Worm (Caenorhabditis elegans) whole organism, L4/young adult: ENCODE data around the gene D2062.5.
"Not testable (repeated sequence)": the region's sequence is repeated elsewhere in the genome, so short reads cannot be mapped to it uniquely, and the experiment has no call there.

ENCODE experiments used
- W03F9.2 ChIP-seq: fragments of 150-350 bp; optimal IDR thresholded peaks from 2 replicates; lab custom pipeline; 2014; ENCODE audit warnings: missing biosample characterization, missing genetic modification characterization
- dao-5 ChIP-seq: sonication (generic microtip); optimal IDR thresholded peaks from 2 replicates; lab custom pipeline; 2016; ENCODE audit warnings: missing genotype, missing genetic modification characterization, moderate library complexity, missing compliant biosample characterization
- him-1 ChIP-seq: sonication (generic microtip); optimal IDR thresholded peaks from 2 replicates; lab custom pipeline; 2016; ENCODE audit warnings: missing genotype, missing genetic modification reagents, missing genetic modification characterization, missing compliant biosample characterization

The D2062.5 gene

ce11 chrII:2622480-2622879, at the start of gene D2062.5:
D2062.5 (plus strand) TSS chrII:2622780.
- TF ChIP-seq him-1 (no peak), W03F9.2 (no peak), dao-5 (tag; lab: Kevin White, UChicago) (no peak)

ce11 chrII:2578216-2578615, 44.4 kb upstream of the D2062.5 start:
- TF ChIP-seq dao-5 (tag; lab: Kevin White, UChicago), result no peak

ce11 chrII:2583044-2583443, 39.5 kb upstream of the D2062.5 start, which contains the start of gene sri-74:
sri-74 (minus strand) TSS chrII:2583144.
- TF ChIP-seq W03F9.2 (no peak), him-1 (no peak), dao-5 (tag; lab: Kevin White, UChicago) (no peak)

- TF ChIP-seq W03F9.2 (no peak), dao-5 (tag; lab: Kevin White, UChicago) (no peak), him-1 (no peak)
Measured at ce11 chrII:2585493-2585892, 37.1 kb upstream of the D2062.5 start, which contains the start of gene sri-36. sri-36 (minus strand) TSS chrII:2585593.

ce11 chrII:2586861-2587554, 35.6 kb upstream of the D2062.5 start, which contains the start of the genes F33H12.7 and sri-39:
F33H12.7 (minus strand) TSS chrII:2586911.
sri-39 (plus strand) TSS chrII:2587504.
- TF ChIP-seq dao-5 (tag; lab: Kevin White, UChicago) (no peak), W03F9.2 (no peak)

- TF ChIP-seq dao-5 (tag; lab: Kevin White, UChicago); him-1; W03F9.2: not testable (repeated sequence)
Measured at ce11 chrII:2600176-2600575, 22.4 kb upstream of the D2062.5 start, which contains the start of gene F33H12.1. F33H12.1 (plus strand) TSS chrII:2600476.

ce11 chrII:2600931-2601330, 21.6 kb upstream of the D2062.5 start:
- no peak for TF ChIP-seq dao-5 (tag; lab: Kevin White, UChicago)
- no peak for TF ChIP-seq W03F9.2
- no peak for TF ChIP-seq him-1

ce11 chrII:2605319-2605718, 17.3 kb upstream of the D2062.5 start, which contains the start of gene sri-77:
sri-77 (minus strand) TSS chrII:2605419.
- TF ChIP-seq dao-5 (tag; lab: Kevin White, UChicago), result no peak
- no peak for TF ChIP-seq him-1
- TF ChIP-seq W03F9.2, result no peak

- TF ChIP-seq him-1 (no peak), dao-5 (tag; lab: Kevin White, UChicago) (no peak), W03F9.2 (no peak)
Measured at ce11 chrII:2610202-2610912, 12.2 kb upstream of the D2062.5 start, which contains the start of gene sri-38. sri-38 (plus strand) TSS chrII:2610862.

ce11 chrII:2611009-2611408, 11.6 kb upstream of the D2062.5 start:
- no peak for TF ChIP-seq him-1
- TF ChIP-seq W03F9.2, result no peak
- no peak for TF ChIP-seq dao-5 (tag; lab: Kevin White, UChicago)

- TF ChIP-seq dao-5 (tag; lab: Kevin White, UChicago); W03F9.2; him-1: not testable (repeated sequence)
Measured at ce11 chrII:2612278-2612677, 10.3 kb upstream of the D2062.5 start, which contains the start of gene D2062.13. D2062.13 (plus strand) TSS chrII:2612578.

- not testable (repeated sequence) for TF ChIP-seq W03F9.2; him-1; dao-5 (tag; lab: Kevin White, UChicago)
Measured at ce11 chrII:2616634-2617033, 5.9 kb upstream of the D2062.5 start, which contains the start of gene msrp-5. msrp-5 (plus strand) TSS chrII:2616934.

- not testable (repeated sequence) for TF ChIP-seq him-1; W03F9.2; dao-5 (tag; lab: Kevin White, UChicago)
Measured at ce11 chrII:2619148-2619547, 3.4 kb upstream of the D2062.5 start, which contains the start of gene msrp-6. msrp-6 (plus strand) TSS chrII:2619448.

ce11 chrII:2622936-2623452, 414 bp downstream of the D2062.5 start, which contains the start of gene D2062.4:
D2062.4 (plus strand) TSS chrII:2623402.
- not testable (repeated sequence) for TF ChIP-seq him-1; W03F9.2; dao-5 (tag; lab: Kevin White, UChicago)
